Worm (Caenorhabditis elegans) whole organism, young adult: ENCODE measurements around the gene arf-5.
"Not testable (repeated sequence)": the region's sequence is repeated elsewhere in the genome, so short reads cannot be mapped to it uniquely, and the experiment has no call there.

ENCODE experiments used
- B0019.2 ChIP-seq: fragments of 200-800 bp; sonication (Bioruptor generic); conservative IDR thresholded peaks from 2 replicates; pipeline ENCODE4 v1.3.6; 2022; ENCODE audit warnings: missing genetic modification reagents, missing genetic modification characterization, missing compliant biosample characterization
- C17E4.6 ChIP-seq: fragments of 200-800 bp; sonication (Bioruptor generic); IDR thresholded peaks from 2 replicates; pipeline ENCODE4 v1.3.6; 2022; ENCODE audit warnings: missing genetic modification reagents, missing genetic modification characterization, missing compliant biosample characterization
- D2030.7 ChIP-seq: fragments of 200-800 bp; sonication (Bioruptor generic); IDR thresholded peaks from 2 replicates; pipeline ENCODE4 v1.3.6; 2022; ENCODE audit warnings: missing genetic modification reagents, missing genetic modification characterization, missing compliant biosample characterization
- F33H1.4 ChIP-seq: fragments of 200-800 bp; sonication (Bioruptor generic); IDR thresholded peaks from 2 replicates; pipeline ENCODE4 v1.3.6; 2022; ENCODE audit warnings: missing genetic modification reagents, missing genetic modification characterization, missing compliant biosample characterization
- F49E8.2 ChIP-seq: sonication (generic microtip); optimal IDR thresholded peaks from 3 replicates; lab custom pipeline; 2017; ENCODE audit warnings: missing genetic modification characterization, mild to moderate bottlenecking, missing compliant biosample characterization, antibody characterized with exemption, moderate library complexity; ENCODE audit not compliant: insufficient read depth
- T07F8.4 ChIP-seq: sonication (generic microtip); optimal IDR thresholded peaks from 2 replicates; lab custom pipeline; 2016; ENCODE audit warnings: mild to moderate bottlenecking, missing genetic modification characterization, moderate library complexity, missing compliant biosample characterization
- Y56A3A.18 ChIP-seq: fragments of 200-800 bp; sonication (Bioruptor generic); IDR thresholded peaks from 2 replicates; pipeline ENCODE4 v1.3.6; 2022; ENCODE audit warnings: missing genetic modification reagents, missing genetic modification characterization, missing compliant biosample characterization
- Y67H2A.10 ChIP-seq: fragments of 200-800 bp; sonication (Bioruptor generic); conservative IDR thresholded peaks from 2 replicates; pipeline ENCODE4 v1.3.6; 2022; ENCODE audit warnings: missing genetic modification reagents, missing genetic modification characterization, missing compliant biosample characterization
- Y79H2A.3 ChIP-seq: fragments of 200-800 bp; sonication (Bioruptor generic); conservative IDR thresholded peaks from 2 replicates; pipeline ENCODE4 v1.3.6; 2022; ENCODE audit warnings: missing genetic modification reagents, missing genetic modification characterization, missing compliant biosample characterization
- Y95B8A.8 ChIP-seq: fragments of 200-800 bp; sonication (Bioruptor generic); IDR thresholded peaks from 2 replicates; pipeline ENCODE4 v1.3.6; 2022; ENCODE audit warnings: missing genetic modification reagents, missing genetic modification characterization, missing compliant biosample characterization
- ZK185.1 ChIP-seq: sonication (generic microtip); optimal IDR thresholded peaks from 2 replicates; lab custom pipeline; 2016; ENCODE audit warnings: mild to moderate bottlenecking, missing genetic modification characterization, missing compliant biosample characterization; ENCODE audit not compliant: poor library complexity, severe bottlenecking
- aptf-2 ChIP-seq: fragments of 200-800 bp; sonication (Bioruptor generic); conservative IDR thresholded peaks from 2 replicates; pipeline ENCODE4 v1.3.6; 2022; ENCODE audit warnings: missing genetic modification reagents, missing genetic modification characterization, missing compliant biosample characterization
- attf-5 ChIP-seq: fragments of 200-800 bp; sonication (Bioruptor generic); optimal IDR thresholded peaks from 2 replicates; lab custom pipeline; 2018; ENCODE audit warnings: mild to moderate bottlenecking, missing genetic modification characterization, missing compliant biosample characterization
- bed-2 ChIP-seq: fragments of 200-800 bp; sonication (Bioruptor generic); IDR thresholded peaks from 2 replicates; pipeline ENCODE4 v1.3.6; 2022; ENCODE audit warnings: missing genetic modification reagents, missing genetic modification characterization, missing compliant biosample characterization
- ccch-3 ChIP-seq: fragments of 200-800 bp; sonication (Bioruptor generic); optimal IDR thresholded peaks from 2 replicates; lab custom pipeline; 2018; ENCODE audit warnings: mild to moderate bottlenecking, missing genetic modification characterization, missing compliant biosample characterization
- ceh-100 ChIP-seq: fragments of 200-800 bp; sonication (Bioruptor generic); IDR thresholded peaks from 2 replicates; pipeline ENCODE4 v1.3.6; 2022; ENCODE audit warnings: missing genetic modification reagents, missing genetic modification characterization, missing compliant biosample characterization
- ceh-27 ChIP-seq: fragments of 200-800 bp; sonication (Bioruptor generic); optimal IDR thresholded peaks from 2 replicates; lab custom pipeline; 2018; ENCODE audit warnings: mild to moderate bottlenecking, missing genetic modification characterization, moderate library complexity, missing compliant biosample characterization
- chd-7 ChIP-seq: sonication (generic microtip); optimal IDR thresholded peaks from 2 replicates; lab custom pipeline; 2016; ENCODE audit warnings: mild to moderate bottlenecking, missing genetic modification characterization, moderate library complexity, missing compliant biosample characterization
- die-1 ChIP-seq: sonication (generic microtip); optimal IDR thresholded peaks from 2 replicates; lab custom pipeline; 2016; ENCODE audit warnings: missing genotype, mild to moderate bottlenecking, missing genetic modification characterization, missing compliant biosample characterization
- dox-1 ChIP-seq: fragments of 200-800 bp; sonication (Bioruptor generic); IDR thresholded peaks from 2 replicates; pipeline ENCODE4 v1.3.6; 2022; ENCODE audit warnings: missing genetic modification reagents, missing genetic modification characterization, missing compliant biosample characterization
- him-1 ChIP-seq: sonication (generic microtip); optimal IDR thresholded peaks from 2 replicates; lab custom pipeline; 2016; ENCODE audit warnings: missing genotype, missing genetic modification reagents, missing genetic modification characterization, missing compliant biosample characterization
- hmg-1.2 ChIP-seq: fragments of 200-800 bp; sonication (Bioruptor generic); IDR thresholded peaks from 2 replicates; pipeline ENCODE4 v1.3.6; 2022; ENCODE audit warnings: missing genetic modification reagents, missing genetic modification characterization, missing compliant biosample characterization
- hrde-1 ChIP-seq: sonication (generic microtip); optimal IDR thresholded peaks from 2 replicates; lab custom pipeline; 2016; ENCODE audit warnings: missing genetic modification characterization, mild to moderate bottlenecking, missing compliant biosample characterization, moderate library complexity, missing genotype, missing genetic modification reagents, borderline replicate concordance
- lag-1 ChIP-seq: fragments of 200-800 bp; sonication (Bioruptor generic); IDR thresholded peaks from 2 replicates; pipeline ENCODE4 v1.3.6; 2022; ENCODE audit warnings: missing genetic modification reagents, missing genetic modification characterization, missing compliant biosample characterization
- let-526 ChIP-seq: fragments of 200-800 bp; sonication (Bioruptor generic); IDR thresholded peaks from 2 replicates; pipeline ENCODE4 v1.3.6; 2022; ENCODE audit warnings: missing genetic modification reagents, missing genetic modification characterization, missing compliant biosample characterization
- let-607 ChIP-seq, 2 experiments: fragments of 200-800 bp in 1 of 2; sonication (Bioruptor generic) in 1 of 2; sonication (generic microtip) in 1 of 2; optimal IDR thresholded peaks; 2 replicates each; lab custom pipeline; 2016 to 2018; ENCODE audit warnings: mild to moderate bottlenecking in 2 of 2, missing compliant biosample characterization in 2 of 2, missing genetic modification characterization in 2 of 2, moderate library complexity in 2 of 2, missing genotype in 1 of 2
- lin-26 ChIP-seq: fragments of 200-800 bp; sonication (Bioruptor generic); IDR thresholded peaks from 2 replicates; pipeline ENCODE4 v1.3.6; 2022; ENCODE audit warnings: missing genetic modification reagents, missing genetic modification characterization, missing compliant biosample characterization
- lin-35 ChIP-seq, 3 experiments: fragments of 150-350 bp in 2 of 3; sonication (generic microtip) in 1 of 3; optimal IDR thresholded peaks; 2 replicates each; lab custom pipeline; 2014 to 2018; ENCODE audit warnings: missing biosample characterization in 3 of 3, missing genetic modification characterization in 3 of 3, missing genetic modification reagents in 3 of 3
- lir-1 ChIP-seq: fragments of 200-800 bp; sonication (Bioruptor generic); conservative IDR thresholded peaks from 2 replicates; pipeline ENCODE4 v1.3.6; 2022; ENCODE audit warnings: missing genetic modification reagents, missing genetic modification characterization, missing compliant biosample characterization
- madf-6 ChIP-seq: fragments of 200-800 bp; sonication (Bioruptor generic); IDR thresholded peaks from 2 replicates; pipeline ENCODE4 v1.3.6; 2022; ENCODE audit warnings: missing genetic modification reagents, missing genetic modification characterization, missing compliant biosample characterization
- madf-8 ChIP-seq: fragments of 200-800 bp; sonication (Bioruptor generic); conservative IDR thresholded peaks from 2 replicates; pipeline ENCODE4 v1.3.6; 2022; ENCODE audit warnings: missing genetic modification reagents, missing genetic modification characterization, missing compliant biosample characterization
- mcd-1 ChIP-seq: fragments of 200-800 bp; sonication (Bioruptor generic); IDR thresholded peaks from 2 replicates; pipeline ENCODE4 v1.3.6; 2022; ENCODE audit warnings: missing genetic modification reagents, missing genetic modification characterization, missing compliant biosample characterization
- nfyb-1 ChIP-seq: fragments of 200-800 bp; sonication (Bioruptor generic); IDR thresholded peaks from 2 replicates; pipeline ENCODE4 v1.3.6; 2022; ENCODE audit warnings: missing genetic modification reagents, missing genetic modification characterization, missing compliant biosample characterization
- nhr-80 ChIP-seq: sonication (generic microtip); optimal IDR thresholded peaks from 2 replicates; lab custom pipeline; 2016; ENCODE audit warnings: missing genetic modification characterization, missing compliant biosample characterization
- rec-8 ChIP-seq, 2 experiments: sonication (generic microtip); optimal IDR thresholded peaks; 2 replicates each; lab custom pipeline; 2016; ENCODE audit warnings: mild to moderate bottlenecking in 2 of 2, missing genetic modification characterization in 2 of 2, missing genetic modification reagents in 2 of 2, missing genotype in 2 of 2, missing biosample characterization in 1 of 2, missing compliant biosample characterization in 1 of 2, moderate library complexity in 1 of 2
- snpc-4 ChIP-seq, 5 experiments: fragments of 150-350 bp in 1 of 5; sonication (generic microtip) in 4 of 5; optimal IDR thresholded peaks; 2 replicates each; lab custom pipeline; 2014 to 2018; ENCODE audit warnings: missing genetic modification characterization in 5 of 5, missing biosample characterization in 3 of 5, antibody characterized with exemption in 2 of 5, mild to moderate bottlenecking in 2 of 5, missing compliant biosample characterization in 2 of 5, missing genotype in 2 of 5, moderate library complexity in 2 of 5, missing genetic modification reagents in 1 of 5
- tbp1 ChIP-seq: fragments of 200-800 bp; sonication (Bioruptor generic); optimal IDR thresholded peaks from 2 replicates; lab custom pipeline; 2018; ENCODE audit warnings: mild to moderate bottlenecking, missing genetic modification characterization, missing compliant biosample characterization
- unc-130 ChIP-seq: sonication (generic microtip); optimal IDR thresholded peaks from 2 replicates; lab custom pipeline; 2016; ENCODE audit warnings: missing genetic modification reagents, missing genetic modification characterization, missing compliant biosample characterization
- zfh-2 ChIP-seq: fragments of 200-800 bp; sonication (Bioruptor generic); conservative IDR thresholded peaks from 2 replicates; pipeline ENCODE4 v1.3.6; 2022; ENCODE audit warnings: missing genetic modification reagents, missing genetic modification characterization, missing compliant biosample characterization
- ztf-25 ChIP-seq: fragments of 200-800 bp; sonication (Bioruptor generic); IDR thresholded peaks from 2 replicates; pipeline ENCODE4 v1.3.6; 2022; ENCODE audit warnings: missing genetic modification reagents, missing genetic modification characterization, missing compliant biosample characterization
- ztf-26 ChIP-seq: sonication (generic microtip); optimal IDR thresholded peaks from 2 replicates; lab custom pipeline; 2017; ENCODE audit warnings: missing genetic modification characterization, missing compliant biosample characterization
- ztf-28 ChIP-seq: fragments of 200-800 bp; sonication (Bioruptor generic); IDR thresholded peaks from 2 replicates; pipeline ENCODE4 v1.3.6; 2022; ENCODE audit warnings: missing genetic modification reagents, missing genetic modification characterization, missing compliant biosample characterization

The arf-5 gene

DNA sequence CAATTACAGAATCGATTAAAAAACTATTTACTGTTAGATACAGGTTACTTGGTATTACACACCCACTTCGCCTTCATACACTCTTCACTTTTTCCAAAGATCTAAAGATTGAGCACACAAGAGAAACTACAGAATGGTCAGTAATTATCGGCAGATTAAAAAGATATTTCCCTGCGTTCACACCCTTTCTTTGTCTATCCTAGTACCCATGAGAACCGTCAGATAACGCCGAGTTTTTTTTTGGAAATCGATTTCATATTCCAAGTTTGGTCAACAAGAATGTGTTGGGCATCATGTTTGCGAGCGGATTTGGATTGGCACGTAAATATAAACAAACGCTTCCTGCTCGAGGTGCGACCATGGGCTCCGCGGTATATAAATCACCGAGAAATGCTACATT is 31.5 kb downstream of the arf-5 start, which contains the start of gene C26B2.8:
Gene C26B2.8 (plus strand): TSS at position 301 of the 400 bp plus-strand sequence.
- TF ChIP-seq lag-1 (no peak), T07F8.4 (tag; lab: Kevin White, UChicago) (no peak), ztf-28 (GFP tag; lab: Robert Waterston, UW) (no peak), mcd-1 (GFP tag; lab: Robert Waterston, UW) (no peak), rec-8 (tag; optimal IDR thresholded peaks at IDR 0.05; lab: Kevin White, UChicago) (no peak), aptf-2 (no peak)
- TF ChIP-seq, all 124 proteins: peak for 0

DNA sequence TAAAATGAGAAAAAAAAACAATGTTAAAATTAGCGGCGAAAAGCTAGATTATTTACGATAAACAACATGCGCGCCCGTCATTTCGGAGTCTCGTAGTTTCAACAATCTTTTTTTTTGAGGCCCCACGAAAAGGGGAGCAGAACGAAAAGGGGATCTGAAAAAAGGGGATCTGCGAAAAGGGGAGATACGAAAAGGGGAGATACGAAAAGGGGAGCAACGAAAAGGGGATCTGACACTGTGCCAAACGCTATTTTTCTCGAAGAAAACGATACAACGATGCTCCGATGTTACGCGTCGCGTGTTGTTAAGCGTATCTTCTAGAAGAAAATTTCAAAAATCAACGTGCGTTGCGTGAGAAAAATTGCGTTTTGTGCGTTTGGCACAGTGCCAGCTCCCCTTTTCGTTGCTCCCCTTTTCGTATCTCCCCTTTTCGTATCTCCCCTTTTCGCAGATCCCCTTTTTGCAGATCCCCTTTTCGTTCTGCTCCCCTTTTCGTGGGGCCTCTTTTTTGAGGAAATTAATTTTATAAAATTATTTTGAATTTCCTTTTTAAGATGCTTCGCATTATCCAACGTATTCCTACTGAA is 33.5 kb downstream of the arf-5 start, which contains the start of gene C26B2.7:
Gene C26B2.7 (plus strand): TSS at position 549 of the 587 bp plus-strand sequence.
- peak; percentile 88 for TF ChIP-seq let-526 (GFP tag; lab: Robert Waterston, UW)
- peak; percentile 9 for TF ChIP-seq hrde-1 (tag; lab: Kevin White, UChicago)
- peak; percentile 55; the same call in 1 of the 2 replicates for TF ChIP-seq hmg-1.2 (GFP tag; lab: Robert Waterston, UW)
- peak; percentile 86 for TF ChIP-seq dox-1
- TF ChIP-seq C17E4.6 (GFP tag; lab: Robert Waterston, UW) = peak; percentile 82
- peak; percentile 59 for TF ChIP-seq ccch-3 (GFP tag; lab: Kevin White, UChicago)
- peak; percentile 26 for TF ChIP-seq nhr-80 (tag; lab: Kevin White, UChicago)
- peak; percentile 80 for TF ChIP-seq B0019.2 (GFP tag; lab: Robert Waterston, UW)
- TF ChIP-seq Y67H2A.10 (GFP tag; lab: Robert Waterston, UW) = peak; percentile 68
- TF ChIP-seq snpc-4 (GFP tag; optimal IDR thresholded peaks at IDR 0.05; lab: Kevin White, UChicago) = not testable (repeated sequence)
- peak in 3 of 4 experiments; percentile 11 to 59 (median 16) for TF ChIP-seq snpc-4 (tag; optimal IDR thresholded peaks at IDR 0.05; lab: Kevin White, UChicago)
- TF ChIP-seq ztf-28 (GFP tag; lab: Robert Waterston, UW) = peak; percentile 97
- TF ChIP-seq lir-1 (GFP tag; lab: Robert Waterston, UW) = peak; percentile 77
- peak; percentile 78 for TF ChIP-seq ZK185.1 (tag; lab: Kevin White, UChicago)
- peak; percentile 89; the same call in 1 of the 2 replicates for TF ChIP-seq bed-2 (GFP tag; lab: Robert Waterston, UW)
- peak; percentile 66 for TF ChIP-seq madf-6 (GFP tag; lab: Robert Waterston, UW)
- peak; percentile 94 for TF ChIP-seq D2030.7
- peak; percentile 78 for TF ChIP-seq attf-5 (GFP tag; lab: Kevin White, UChicago)
- TF ChIP-seq tbp1 (GFP tag; lab: Kevin White, UChicago) = peak; percentile 31
- peak; percentile 63 for TF ChIP-seq lin-26
- TF ChIP-seq madf-8 = peak; percentile 63
- peak in 1 of 2 experiments; percentile 34 for TF ChIP-seq rec-8 (tag; optimal IDR thresholded peaks at IDR 0.05; lab: Kevin White, UChicago)
- peak; percentile 61 for TF ChIP-seq unc-130 (GFP tag; lab: Kevin White, UChicago)
- TF ChIP-seq lin-35 (GFP tag; optimal IDR thresholded peaks at IDR 0.05; lab: Kevin White, UChicago) = peak in 1 of 3 experiments; percentile 53
- TF ChIP-seq F49E8.2 (tag; lab: Kevin White, UChicago) = peak; percentile 53
- peak; percentile 8 for TF ChIP-seq him-1 (tag; lab: Kevin White, UChicago)
- peak; percentile 67; the same call in 1 of the 2 replicates for TF ChIP-seq nfyb-1 (GFP tag; lab: Robert Waterston, UW)
- TF ChIP-seq ceh-27 (GFP tag; lab: Kevin White, UChicago) = peak; percentile 72
- peak; percentile 99 for TF ChIP-seq ceh-100 (GFP tag; lab: Robert Waterston, UW)
- peak; percentile 85 for TF ChIP-seq Y95B8A.8
- peak; percentile 39; the same call in 1 of the 2 replicates for TF ChIP-seq zfh-2 (GFP tag; lab: Robert Waterston, UW)
- peak; percentile 69 for TF ChIP-seq mcd-1 (GFP tag; lab: Robert Waterston, UW)
- TF ChIP-seq let-607 (tag; optimal IDR thresholded peaks at IDR 0.05; lab: Kevin White, UChicago) = peak in 1 of 2 experiments; percentile 48
- 0 out of 2 replicates have a peak, but pooled peaks have one; percentile 61 for TF ChIP-seq Y79H2A.3 (GFP tag; lab: Robert Waterston, UW)
- TF ChIP-seq ztf-25 = peak; percentile 93
- peak; percentile 18 for TF ChIP-seq ztf-26
- TF ChIP-seq aptf-2 = peak; percentile 87
- peak; percentile 37 for TF ChIP-seq chd-7 (tag; lab: Kevin White, UChicago)
- peak; percentile 54 for TF ChIP-seq die-1 (tag; lab: Kevin White, UChicago)
- TF ChIP-seq Y56A3A.18 (GFP tag; lab: Robert Waterston, UW) = peak; percentile 57; the same call in 1 of the 2 replicates
- peak; percentile 60 for TF ChIP-seq F33H1.4
